Fruit fly (Drosophila melanogaster) whole organism: ENCODE data around the gene Ir68b.

Experiments used
- pan ChIP-seq: fragments of >200 bp; optimal IDR thresholded peaks from 2 replicates; lab custom pipeline; 2017
- psq ChIP-seq: fragments of >200 bp; optimal IDR thresholded peaks from 2 replicates; lab custom pipeline; 2017
- usp ChIP-seq: fragments of >200 bp; optimal IDR thresholded peaks from 2 replicates; lab custom pipeline; 2017; ENCODE audit warnings: missing biosample characterization, missing genetic modification characterization, mixed read lengths

DNA sequence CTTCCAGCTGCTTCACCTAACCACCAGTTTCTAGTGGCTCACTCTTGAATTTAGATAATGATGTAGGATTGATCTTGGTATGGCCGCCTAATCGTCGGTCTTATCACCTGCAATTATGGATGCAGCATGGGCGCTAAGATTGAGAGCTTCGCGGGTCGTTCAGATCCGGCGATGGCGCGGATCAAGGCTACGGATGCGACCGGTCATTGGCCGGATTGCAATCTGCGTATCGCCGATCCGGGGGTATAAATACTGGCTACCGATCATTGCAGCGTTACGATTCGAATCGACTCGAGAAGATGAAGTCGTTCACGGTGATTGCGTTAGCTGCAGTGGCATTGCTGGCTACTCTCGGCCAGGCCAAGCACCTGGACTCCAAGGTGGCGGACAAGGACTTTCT, 1.9 kb upstream of the Ir68b start, which contains the start of gene Lsp2:
- TF ChIP-seq usp (no peak), pan (lab: Kevin White, UChicago) (no peak), psq (lab: Kevin White, UChicago) (no peak)
